Worm (Caenorhabditis elegans): ENCODE results near the gene ins-12.

ins-12 gene

DNA sequence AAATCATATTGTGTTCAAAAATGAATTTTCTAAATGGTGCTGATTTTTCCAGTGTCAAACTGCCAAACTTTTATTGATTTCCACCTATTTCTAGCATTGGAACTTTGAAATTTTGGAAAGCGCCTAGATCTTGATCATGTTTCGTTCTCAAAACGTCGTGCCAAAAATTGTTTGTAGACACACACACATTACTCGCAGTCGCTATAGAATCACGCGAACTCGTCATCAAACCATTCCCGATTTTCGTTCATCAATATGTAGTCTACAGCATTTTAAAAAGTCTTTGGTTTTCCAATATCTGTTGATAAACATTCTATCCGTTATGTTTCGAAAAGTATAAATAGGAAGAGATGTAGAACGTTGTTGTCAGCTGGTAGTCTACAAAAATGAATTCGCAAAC is 15.9 kb downstream of the ins-12 start, which contains the start of the genes C17C3.1 and C17C3.15:
C17C3.1 (plus strand) TSS at position 301 of the 400 bp plus-strand sequence.
C17C3.15 (plus strand) TSS at position 383 of the 400 bp plus-strand sequence.
- TF ChIP-seq unc-62 (GFP tag; optimal IDR thresholded peaks at IDR 0.05): no peak

DNA sequence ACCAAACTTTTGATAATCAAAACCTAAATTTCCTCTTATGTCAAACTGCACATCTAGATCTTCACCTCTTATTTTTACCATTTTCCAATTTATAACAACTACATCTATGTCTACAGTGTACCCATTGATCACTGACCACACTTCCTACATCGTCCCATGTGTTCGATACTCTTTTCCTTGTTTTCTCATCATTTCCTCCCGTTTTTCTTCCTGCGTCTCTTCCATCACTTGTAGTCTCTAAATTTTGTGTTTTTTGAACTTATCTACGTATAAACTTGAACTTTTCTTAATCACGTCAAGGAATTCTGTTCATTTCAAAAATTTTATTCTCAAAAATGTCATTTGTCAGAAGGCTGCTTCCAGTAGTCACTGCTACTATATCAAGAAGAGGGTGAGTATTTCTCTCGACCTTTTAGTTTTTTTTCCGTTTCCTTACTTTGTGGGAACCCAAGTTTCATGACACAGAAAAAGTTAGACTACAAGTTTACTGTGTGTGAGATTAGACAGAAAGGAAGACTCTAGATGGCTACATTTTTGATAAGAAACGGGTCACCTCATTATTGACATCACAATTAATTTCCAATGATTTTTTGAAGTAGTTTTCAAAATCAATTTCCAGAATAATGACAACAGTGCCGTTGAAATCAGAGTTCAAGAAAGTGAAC is 17.8 kb downstream of the ins-12 start:
- TF ChIP-seq unc-62 (GFP tag; optimal IDR thresholded peaks at IDR 0.05): no peak

DNA sequence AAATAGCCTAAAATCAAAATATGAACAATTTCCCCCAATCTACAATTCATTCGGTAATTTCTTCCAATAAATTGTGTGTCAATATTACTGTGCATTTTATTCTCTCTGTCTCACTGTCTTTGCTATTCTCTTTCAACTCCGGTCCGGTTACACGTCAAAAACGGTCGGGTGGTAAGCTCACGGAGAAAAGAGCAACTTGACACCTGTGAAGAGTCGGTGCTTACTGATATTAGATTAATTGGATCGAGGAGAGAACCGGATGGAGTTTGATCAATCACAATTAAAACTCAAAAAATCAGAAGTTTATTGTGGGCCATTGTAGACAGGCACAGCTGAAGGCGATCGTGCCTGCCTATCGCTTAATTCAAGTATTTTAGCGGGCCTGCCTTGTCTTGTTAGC is 20.5 kb downstream of the ins-12 start:
- no peak for TF ChIP-seq unc-62 (GFP tag; optimal IDR thresholded peaks at IDR 0.05)

DNA sequence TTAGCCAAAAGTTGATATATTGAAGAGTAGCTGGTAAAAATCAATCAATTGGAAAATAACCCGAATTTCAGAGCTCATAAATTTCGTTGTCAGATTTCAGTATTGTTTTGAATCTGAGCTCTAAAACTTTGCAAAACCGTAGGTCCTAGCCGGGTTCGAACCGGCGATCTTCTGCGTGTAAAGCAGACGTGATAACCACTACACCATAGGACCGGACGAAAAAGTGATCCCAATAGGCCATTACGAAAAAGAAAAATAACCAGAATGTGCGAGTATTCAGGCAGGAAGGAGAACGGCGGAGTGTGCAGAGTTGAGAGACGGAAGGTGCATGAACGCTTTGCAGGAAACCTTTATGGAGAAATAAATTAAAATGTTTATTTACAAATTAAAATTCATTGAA is 22.6 kb downstream of the ins-12 start:
- no peak for TF ChIP-seq unc-62 (GFP tag; optimal IDR thresholded peaks at IDR 0.05)

DNA sequence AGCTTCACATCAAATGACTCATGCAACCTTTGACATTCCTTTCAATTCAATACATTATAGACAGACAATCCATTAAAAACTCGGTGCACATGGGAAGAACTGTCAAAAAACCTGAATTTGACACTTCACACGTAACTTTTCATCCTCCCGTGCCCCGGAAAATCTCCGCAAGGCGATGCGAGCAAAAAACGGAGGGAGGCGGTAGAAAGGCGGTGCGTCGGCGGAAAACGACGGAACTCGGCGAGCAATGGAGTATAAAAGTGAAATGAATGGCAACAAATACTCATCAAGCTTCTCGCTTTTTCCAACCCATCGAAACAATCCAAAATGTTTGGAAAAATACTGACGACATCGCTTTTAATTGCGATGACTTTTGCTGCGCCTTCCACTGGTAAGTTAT is 23.6 kb downstream of the ins-12 start, which contains the start of gene T25E4.1:
T25E4.1 (plus strand) TSS at position 301 of the 400 bp plus-strand sequence.
- no peak for TF ChIP-seq unc-62 (GFP tag; optimal IDR thresholded peaks at IDR 0.05)

DNA sequence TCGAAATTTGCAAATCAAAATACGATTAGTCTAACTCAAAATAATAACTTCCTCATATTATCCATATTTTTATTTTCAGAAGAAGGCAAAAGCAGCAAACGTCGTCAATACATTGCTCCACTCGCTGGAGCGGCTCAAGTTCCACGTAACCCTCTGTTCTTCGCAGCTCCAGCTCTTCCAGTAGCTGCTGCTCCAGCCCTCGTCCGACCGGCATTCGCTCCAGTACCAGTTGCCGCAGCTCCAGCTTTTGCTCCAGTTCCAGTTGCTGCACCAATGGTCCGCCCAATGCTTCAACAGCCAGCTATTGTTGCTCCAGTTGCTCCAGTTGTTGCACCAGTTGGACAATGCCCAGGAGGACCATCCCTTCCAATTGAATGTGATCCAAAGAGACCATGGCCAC is 24.3 kb downstream of the ins-12 start:
- TF ChIP-seq unc-62 (GFP tag; optimal IDR thresholded peaks at IDR 0.05): no peak

DNA sequence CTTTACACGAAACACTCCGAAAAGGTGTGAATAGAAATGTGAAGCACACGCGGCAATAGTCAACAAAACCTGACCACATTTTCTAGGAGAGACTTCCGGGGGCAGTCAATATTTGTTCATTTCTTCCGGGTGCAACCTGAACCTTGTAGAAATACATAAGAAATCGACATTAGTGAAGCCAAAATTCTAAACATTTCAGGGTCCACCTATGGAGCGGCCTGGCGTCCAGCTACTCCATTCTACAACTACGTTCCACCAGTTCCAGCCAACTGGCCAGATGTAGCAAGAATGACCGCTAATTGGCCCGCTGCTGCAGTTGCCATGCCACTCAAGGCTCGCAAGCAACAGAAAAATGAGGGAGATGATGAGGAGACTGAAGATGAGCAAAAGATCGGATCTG is 24.8 kb downstream of the ins-12 start:
- no peak for TF ChIP-seq unc-62 (GFP tag; optimal IDR thresholded peaks at IDR 0.05)

DNA sequence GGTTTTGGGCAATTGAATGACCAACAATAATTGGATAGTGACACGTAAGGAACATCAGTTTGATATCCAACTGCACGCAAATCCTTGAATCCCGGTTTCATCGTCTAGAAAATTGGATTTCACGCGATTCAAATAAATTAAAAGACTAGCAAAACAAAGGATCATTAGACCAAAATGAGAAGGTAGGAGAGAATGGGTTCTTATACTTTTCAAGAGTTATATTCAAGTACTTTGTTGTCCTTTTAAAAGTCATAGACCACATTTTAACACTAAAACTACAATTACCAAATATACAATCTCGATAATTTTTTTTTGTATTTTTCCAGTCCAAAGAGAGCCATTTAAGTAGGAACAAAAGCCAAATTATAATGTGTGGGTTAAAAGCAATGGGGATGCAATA is 27.9 kb downstream of the ins-12 start, which contains the start of gene T25E4.2:
T25E4.2 (minus strand) TSS at position 101 of the 400 bp plus-strand sequence.
- TF ChIP-seq unc-62 (GFP tag; optimal IDR thresholded peaks at IDR 0.05): no peak

DNA sequence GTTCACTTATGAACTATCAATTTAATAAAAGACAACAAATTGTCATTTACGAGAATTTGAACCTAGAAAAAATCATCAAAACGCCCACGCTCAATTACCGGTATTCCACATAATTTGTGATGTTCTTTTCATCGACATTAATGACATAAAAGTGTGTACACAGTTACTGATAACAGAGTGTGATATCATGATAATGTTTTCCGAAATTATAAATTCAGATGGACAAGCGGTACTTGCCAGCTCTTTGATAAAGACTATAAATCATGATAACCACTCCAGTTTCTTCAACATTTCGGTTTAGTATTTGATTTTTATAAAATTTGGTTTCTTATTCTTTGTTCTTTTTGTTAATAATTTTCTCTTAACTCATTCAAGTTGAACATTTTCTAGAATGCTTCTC is 31.4 kb downstream of the ins-12 start, which contains the start of gene lys-8:
lys-8 (plus strand) TSS at position 391 of the 400 bp plus-strand sequence.
- no peak for TF ChIP-seq unc-62 (GFP tag; optimal IDR thresholded peaks at IDR 0.05)

DNA sequence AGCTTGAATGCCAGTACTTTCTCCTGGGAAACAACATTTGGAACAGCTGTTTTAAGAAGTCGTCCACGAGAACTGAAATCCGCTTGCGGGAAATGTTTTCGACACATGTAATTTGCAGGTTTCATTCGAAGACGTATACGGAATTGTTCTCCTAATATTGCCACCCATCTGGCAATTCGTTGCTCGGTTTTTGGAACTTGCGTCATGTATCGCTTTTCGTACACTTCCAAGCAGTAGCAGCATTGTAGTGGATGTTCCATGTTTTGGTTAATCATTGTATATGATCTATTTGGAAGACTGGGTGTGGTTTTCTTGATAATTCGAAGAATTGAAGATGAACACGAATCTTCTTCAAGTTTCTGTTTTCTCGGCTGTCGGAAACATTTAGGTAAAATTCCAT is 33.4 kb downstream of the ins-12 start:
- no peak for TF ChIP-seq unc-62 (GFP tag; optimal IDR thresholded peaks at IDR 0.05)

DNA sequence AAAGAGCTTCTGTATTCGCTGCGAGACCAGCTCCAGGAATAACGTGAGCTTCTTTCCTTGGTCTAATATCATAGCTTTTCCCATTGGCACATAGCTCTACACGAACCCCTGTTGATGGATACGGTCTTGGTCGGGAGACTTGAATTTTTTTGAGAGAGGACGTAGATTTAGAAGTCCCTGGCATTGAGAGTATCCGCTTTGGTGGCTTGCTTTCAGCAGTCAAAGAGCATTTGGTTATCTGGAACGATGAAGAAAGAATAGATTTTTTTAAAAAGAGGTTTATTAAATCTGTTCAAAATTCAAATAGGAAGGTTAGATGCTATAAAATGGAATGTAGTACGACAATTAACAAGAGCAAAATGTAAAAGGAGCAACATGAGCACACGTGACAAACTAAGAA is 35.3 kb downstream of the ins-12 start, which contains the start of gene C17G10.13:
C17G10.13 (minus strand) TSS at position 101 of the 400 bp plus-strand sequence.
- no peak for TF ChIP-seq unc-62 (GFP tag; optimal IDR thresholded peaks at IDR 0.05)

DNA sequence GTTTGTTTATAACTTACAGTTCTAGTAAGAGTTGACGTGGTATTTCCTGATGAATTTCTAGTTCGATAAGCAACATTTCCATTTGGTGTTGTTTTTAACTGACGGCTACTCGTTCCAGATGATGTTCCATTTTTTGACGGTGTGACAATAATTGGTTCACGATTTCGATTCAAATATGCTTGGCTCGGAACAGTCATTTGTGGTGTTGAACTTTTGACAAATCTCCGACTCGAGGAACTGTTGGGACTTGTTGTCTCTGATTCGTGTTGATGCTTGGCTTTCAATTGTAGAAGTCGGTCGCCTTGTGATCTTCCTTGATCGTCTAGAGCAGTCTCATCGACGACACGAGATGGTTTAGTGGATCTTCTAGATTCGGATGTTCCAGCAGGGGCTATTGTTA is 37.1 kb downstream of the ins-12 start:
- TF ChIP-seq unc-62 (GFP tag; optimal IDR thresholded peaks at IDR 0.05): no peak

DNA sequence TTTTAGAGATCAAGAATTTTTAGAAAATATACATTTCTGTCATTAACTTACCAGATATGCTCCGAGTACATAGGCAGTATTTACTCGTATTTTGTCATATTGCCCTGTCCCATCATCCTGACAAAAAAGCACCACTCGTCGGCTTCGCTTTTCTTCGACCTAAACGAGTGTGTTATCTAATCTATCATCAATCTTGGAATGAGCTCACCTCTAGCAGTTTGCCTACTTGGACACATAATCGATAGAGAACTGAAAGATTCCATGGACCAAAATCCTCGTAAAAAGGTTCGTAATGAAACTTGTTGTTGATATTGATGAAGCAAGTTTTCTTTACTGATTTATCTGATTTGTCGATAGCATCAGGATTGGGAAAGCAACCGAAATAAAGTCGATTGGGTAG is 38.4 kb downstream of the ins-12 start:
- no peak for TF ChIP-seq unc-62 (GFP tag; optimal IDR thresholded peaks at IDR 0.05)

DNA sequence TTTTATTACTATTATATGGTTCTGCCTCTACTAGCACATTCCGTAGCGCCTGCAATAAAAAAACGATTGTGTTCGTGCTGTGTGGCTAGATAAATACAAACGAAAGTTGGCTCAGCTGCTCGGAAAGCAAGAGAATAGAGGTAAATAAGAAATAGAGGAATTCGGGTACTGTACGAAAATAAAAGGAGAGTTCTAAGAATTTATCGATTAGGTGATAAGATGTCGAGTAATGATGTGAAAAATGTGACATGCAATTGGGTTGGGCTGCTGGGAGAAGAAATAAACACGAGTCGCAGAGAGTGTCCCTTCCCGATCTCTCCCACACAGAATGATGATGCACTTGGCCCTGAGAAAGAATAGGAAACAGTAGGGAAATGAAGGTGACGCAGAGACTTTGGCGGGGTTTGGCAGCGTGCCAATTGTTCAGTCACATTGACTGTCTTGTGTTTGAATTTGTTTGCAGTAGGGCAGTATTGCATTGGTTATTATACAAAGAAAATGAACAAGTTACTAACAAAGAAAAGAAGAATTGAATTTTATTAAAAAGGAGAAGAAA is 39.0 kb downstream of the ins-12 start, which contains the start of gene cdc-14:
cdc-14 (minus strand) TSS at position 51 of the 556 bp plus-strand sequence.
- TF ChIP-seq unc-62 (GFP tag; optimal IDR thresholded peaks at IDR 0.05): no peak

DNA sequence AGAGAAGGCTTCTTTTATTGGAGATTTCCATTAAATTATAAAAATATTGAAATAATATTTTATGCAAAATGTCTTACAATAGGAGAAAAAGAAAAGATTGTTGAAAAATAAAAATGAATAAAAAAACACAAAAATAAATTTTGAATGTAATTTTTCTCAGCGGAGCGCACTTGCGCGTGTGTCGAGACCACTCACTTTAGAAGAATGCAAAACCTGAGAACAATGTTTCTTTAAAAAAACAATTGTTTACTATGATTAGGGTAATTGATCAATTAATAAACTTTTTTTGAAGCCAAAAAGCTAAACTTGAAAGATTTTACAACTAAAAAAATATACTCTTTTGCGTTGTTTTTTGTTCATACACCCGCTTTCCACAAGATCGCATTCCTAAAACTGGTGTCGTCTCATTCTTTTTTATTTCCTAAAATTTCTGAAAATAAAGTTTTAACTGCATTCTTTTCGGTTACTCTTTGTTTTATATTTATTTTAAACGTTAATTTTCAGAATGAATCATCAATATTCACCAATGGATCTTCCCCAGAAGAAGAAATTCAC is 39.9 kb downstream of the ins-12 start, which contains the start of gene ttc-4:
ttc-4 (plus strand) TSS at position 505 of the 555 bp plus-strand sequence.
- no peak for TF ChIP-seq unc-62 (GFP tag; optimal IDR thresholded peaks at IDR 0.05)

DNA sequence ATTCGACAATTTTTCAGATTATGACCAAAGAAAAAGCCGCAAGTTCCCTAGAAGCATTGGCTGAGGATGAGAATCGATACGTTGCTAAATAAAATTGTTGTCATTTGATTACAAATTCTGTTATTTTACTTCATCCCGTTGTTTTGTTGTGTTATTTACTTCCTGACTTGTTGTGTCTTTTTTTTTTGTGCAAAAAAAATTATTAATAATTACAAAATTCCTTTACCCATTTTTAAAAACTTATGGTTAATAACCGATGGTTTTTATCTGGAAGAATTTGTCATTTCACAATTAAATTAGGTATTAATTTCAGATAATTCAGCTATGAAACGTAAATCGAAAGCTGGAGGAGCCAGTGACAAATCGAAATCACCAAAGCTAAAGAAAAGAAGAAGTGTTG is 41.8 kb downstream of the ins-12 start, which contains the start of gene C17G10.1:
C17G10.1 (plus strand) TSS at position 301 of the 400 bp plus-strand sequence.
- no peak for TF ChIP-seq unc-62 (GFP tag; optimal IDR thresholded peaks at IDR 0.05)

Measured in whole organism, dauer.